Fruit fly (Drosophila melanogaster) whole organism, embryonic: ENCODE measurements around the gene CG14357.

Source experiments
- Aef1 ChIP-seq: fragments of 200-800 bp; sonication (Bioruptor generic); IDR thresholded peaks from 3 replicates; pipeline ENCODE4 v1.3.6; 2022; ENCODE audit warnings: missing biosample characterization, missing genetic modification characterization
- Awh ChIP-seq: fragments of 200-800 bp; sonication (Bioruptor generic); IDR thresholded peaks from 2 replicates; pipeline ENCODE4, ENCODE4 v1.3.6; 2022; ENCODE audit warnings: missing biosample characterization, missing genetic modification characterization
- B-H1 ChIP-seq: fragments of 200-800 bp; sonication (Bioruptor generic); IDR thresholded peaks from 3 replicates; pipeline ENCODE4 v1.3.6; 2022; ENCODE audit warnings: missing biosample characterization, missing genetic modification characterization
- CG10462 ChIP-seq: fragments of 200-800 bp; sonication (Bioruptor generic); optimal IDR thresholded peaks from 2 replicates; lab custom pipeline; 2016; ENCODE audit warnings: missing biosample characterization, missing genetic modification characterization
- CG10654 ChIP-seq: fragments of 200-800 bp; sonication (Bioruptor generic); optimal IDR thresholded peaks from 2 replicates; lab custom pipeline; 2016; ENCODE audit warnings: missing biosample characterization, missing genetic modification characterization
- CG17802 ChIP-seq: fragments of 200-800 bp; sonication (Bioruptor generic); optimal IDR thresholded peaks from 2 replicates; lab custom pipeline; 2018; ENCODE audit warnings: missing biosample characterization, mild to moderate bottlenecking, missing genetic modification characterization, moderate library complexity
- CG18619 ChIP-seq: fragments of 200-800 bp; sonication (Bioruptor generic); optimal IDR thresholded peaks from 3 replicates; lab custom pipeline; 2017; ENCODE audit warnings: missing biosample characterization, mild to moderate bottlenecking, missing genetic modification characterization
- CG2120 ChIP-seq: fragments of 200-800 bp; sonication (Bioruptor generic); optimal IDR thresholded peaks from 3 replicates; lab custom pipeline; 2016; ENCODE audit warnings: missing biosample characterization, missing genetic modification characterization
- CG4360 ChIP-seq: fragments of 200-800 bp; sonication (Bioruptor generic); IDR thresholded peaks from 2 replicates; pipeline ENCODE4 v1.3.6; 2022; ENCODE audit warnings: missing biosample characterization, missing genetic modification characterization
- CG6254 ChIP-seq: fragments of 200-800 bp; sonication (Bioruptor generic); optimal IDR thresholded peaks from 3 replicates; lab custom pipeline; 2017; ENCODE audit warnings: mild to moderate bottlenecking, missing biosample characterization, missing genetic modification reagents, missing genetic modification characterization
- CG6854 ChIP-seq: fragments of 200-800 bp; sonication (Bioruptor generic); optimal IDR thresholded peaks from 3 replicates; lab custom pipeline; 2017; ENCODE audit warnings: missing biosample characterization, mild to moderate bottlenecking, missing genetic modification characterization
- CG7271 ChIP-seq: fragments of 200-800 bp; sonication (Bioruptor generic); optimal IDR thresholded peaks from 2 replicates; lab custom pipeline; 2018; ENCODE audit warnings: missing biosample characterization, mild to moderate bottlenecking, missing genetic modification characterization, moderate library complexity
- CG7839 ChIP-seq: fragments of 200-800 bp; sonication (Bioruptor generic); optimal IDR thresholded peaks from 3 replicates; lab custom pipeline; 2018; ENCODE audit warnings: missing biosample characterization, mild to moderate bottlenecking, missing genetic modification characterization, moderate library complexity
- CG8359 ChIP-seq: fragments of 200-800 bp; sonication (Bioruptor generic); optimal IDR thresholded peaks from 2 replicates; lab custom pipeline; 2017; ENCODE audit warnings: missing biosample characterization, mild to moderate bottlenecking, missing genetic modification characterization, borderline replicate concordance
- CG9215 ChIP-seq: fragments of 200-800 bp; sonication (Bioruptor generic); IDR thresholded peaks from 2 replicates; pipeline ENCODE4 v1.3.6; 2022; ENCODE audit warnings: missing biosample characterization, missing genetic modification characterization
- Jarid2 ChIP-seq: fragments of 200-800 bp; sonication (Bioruptor generic); optimal IDR thresholded peaks from 3 replicates; lab custom pipeline; 2017; ENCODE audit warnings: mild to moderate bottlenecking, missing biosample characterization, missing genetic modification reagents, missing genetic modification characterization
- Med ChIP-seq: fragments of 200-800 bp; sonication (Bioruptor generic); peaks from one replicate; lab custom pipeline; 2016; ENCODE audit warnings: missing biosample characterization, missing genetic modification characterization, mild to moderate bottlenecking, inconsistent platforms, moderate library complexity
- Meics ChIP-seq: fragments of 200-800 bp; sonication (Bioruptor generic); optimal IDR thresholded peaks from 2 replicates; lab custom pipeline; 2017; ENCODE audit warnings: missing biosample characterization, mild to moderate bottlenecking, missing genetic modification characterization
- Rfx ChIP-seq: fragments of 200-800 bp; sonication (Bioruptor generic); IDR thresholded peaks from 2 replicates; pipeline ENCODE4 v1.3.6; 2022; ENCODE audit warnings: missing biosample characterization, missing genetic modification characterization
- amos ChIP-seq: fragments of 200-800 bp; sonication (Bioruptor generic); IDR thresholded peaks from 2 replicates; pipeline ENCODE4 v1.3.6; 2022; ENCODE audit warnings: missing biosample characterization, missing genetic modification characterization; ENCODE audit not compliant: partially characterized antibody
- btn ChIP-seq: fragments of 200-800 bp; sonication (Bioruptor generic); optimal IDR thresholded peaks from 2 replicates; lab custom pipeline; 2016; ENCODE audit warnings: missing biosample characterization, missing genetic modification characterization
- cad ChIP-seq: fragments of >200 bp; optimal IDR thresholded peaks from 2 replicates; lab custom pipeline; 2017; ENCODE audit warnings: missing biosample characterization, missing genetic modification characterization
- cas ChIP-seq: fragments of 200-800 bp; sonication (Bioruptor generic); IDR thresholded peaks from 2 replicates; pipeline ENCODE4 v1.3.6; 2022; ENCODE audit warnings: missing biosample characterization, missing genetic modification characterization
- chm ChIP-seq: fragments of 200-800 bp; sonication (Bioruptor generic); IDR thresholded peaks from 2 replicates; pipeline ENCODE4 v1.3.6; 2022; ENCODE audit warnings: missing biosample characterization, missing genetic modification characterization
- chn ChIP-seq: fragments of 200-800 bp; sonication (Bioruptor generic); optimal IDR thresholded peaks from 2 replicates; lab custom pipeline; 2016; ENCODE audit warnings: missing biosample characterization, missing genetic modification characterization
- cwo ChIP-seq: fragments of 200-800 bp; sonication (Bioruptor generic); optimal IDR thresholded peaks from 3 replicates; lab custom pipeline; 2017; ENCODE audit warnings: missing biosample characterization, missing genetic modification characterization, mild to moderate bottlenecking, moderate library complexity, missing genetic modification reagents
- gcm ChIP-seq: fragments of 200-800 bp; sonication (Bioruptor generic); optimal IDR thresholded peaks from 2 replicates; lab custom pipeline; 2019; ENCODE audit warnings: missing biosample characterization, mild to moderate bottlenecking, missing genetic modification characterization, moderate library complexity
- lab ChIP-seq: fragments of 200-800 bp; sonication (Bioruptor generic); optimal IDR thresholded peaks from 3 replicates; lab custom pipeline; 2017; ENCODE audit warnings: missing biosample characterization, missing genetic modification characterization, mild to moderate bottlenecking, moderate library complexity, missing genetic modification reagents
- odd ChIP-seq: fragments of 200-800 bp; sonication (Bioruptor generic); optimal IDR thresholded peaks from 2 replicates; lab custom pipeline; 2017; ENCODE audit warnings: missing biosample characterization, mild to moderate bottlenecking, missing genetic modification characterization
- repo ChIP-seq: fragments of 200-800 bp; sonication (Bioruptor generic); optimal IDR thresholded peaks from 2 replicates; lab custom pipeline; 2016; ENCODE audit warnings: missing biosample characterization, missing genetic modification characterization
- sd ChIP-seq: fragments of 200-800 bp; sonication (Bioruptor generic); optimal IDR thresholded peaks from 3 replicates; lab custom pipeline; 2018; ENCODE audit warnings: missing biosample characterization, mild to moderate bottlenecking, missing genetic modification characterization, moderate library complexity
- slbo ChIP-seq: fragments of 200-800 bp; sonication (Bioruptor generic); IDR thresholded peaks from 2 replicates; pipeline ENCODE4 v1.3.6; 2022; ENCODE audit warnings: missing biosample characterization, missing genetic modification characterization
- slou ChIP-seq: fragments of 200-800 bp; sonication (Bioruptor generic); optimal IDR thresholded peaks from 3 replicates; lab custom pipeline; 2016; ENCODE audit warnings: missing biosample characterization, missing genetic modification characterization
- slp2 ChIP-seq: fragments of 200-800 bp; sonication (Bioruptor generic); optimal IDR thresholded peaks from 2 replicates; lab custom pipeline; 2016; ENCODE audit warnings: missing biosample characterization, missing genetic modification characterization
- sob ChIP-seq: fragments of 200-800 bp; sonication (Bioruptor generic); IDR thresholded peaks from 2 replicates; pipeline ENCODE4 v1.3.6; 2022; ENCODE audit warnings: missing biosample characterization, missing genetic modification characterization
- trem ChIP-seq: fragments of 200-800 bp; optimal IDR thresholded peaks from 3 replicates; lab custom pipeline; 2019; ENCODE audit warnings: missing biosample characterization, mild to moderate bottlenecking, missing genetic modification characterization, moderate library complexity
- twi ChIP-seq: fragments of 200-800 bp; optimal IDR thresholded peaks from 2 replicates; lab custom pipeline; 2019; ENCODE audit warnings: missing biosample characterization, mild to moderate bottlenecking, missing genetic modification characterization, moderate library complexity
- zf30C ChIP-seq: fragments of 200-800 bp; sonication (Bioruptor generic); optimal IDR thresholded peaks from 3 replicates; lab custom pipeline; 2018; ENCODE audit warnings: missing biosample characterization, mild to moderate bottlenecking, missing genetic modification characterization
- zfh1 ChIP-seq: fragments of 200-800 bp; sonication (Bioruptor generic); IDR thresholded peaks from 3 replicates; pipeline ENCODE4 v1.3.6; 2022; ENCODE audit warnings: missing biosample characterization, missing genetic modification characterization
- zfh2 ChIP-seq: fragments of 200-800 bp; sonication (Bioruptor generic); optimal IDR thresholded peaks from 2 replicates; lab custom pipeline; 2016; ENCODE audit warnings: missing biosample characterization, missing genetic modification characterization

The CG14357 gene

DNA sequence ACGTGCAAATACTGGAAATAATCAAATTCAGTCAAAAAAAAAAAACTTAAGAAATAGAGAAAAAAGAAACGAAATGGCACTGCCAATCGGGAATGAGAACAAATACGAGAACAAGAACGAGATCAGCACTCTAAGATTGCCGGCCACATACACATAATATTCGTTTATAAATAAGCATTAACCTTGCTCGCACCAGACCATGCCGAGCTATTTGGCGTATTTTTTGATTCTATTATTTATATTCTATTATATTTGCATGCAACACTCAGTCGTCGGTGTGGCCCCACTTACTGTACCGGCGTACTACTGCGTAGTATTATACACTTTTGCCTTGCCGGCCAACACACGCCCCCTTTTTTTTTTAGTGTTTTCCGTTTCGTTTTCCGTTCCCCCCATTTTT is 41.3 kb downstream of the CG14357 start (continued):
- TF ChIP-seq odd (GFP tag; lab: Kevin White, UChicago) (no peak), CG10462 (GFP tag; lab: Kevin White, UChicago) (no peak), Meics (GFP tag; lab: Kevin White, UChicago) (peak; percentile 1), sd (tag; lab: Kevin White, UChicago) (peak; percentile 11), Rfx (GFP tag; lab: Robert Waterston, UW) (peak; percentile 20; the same call in 1 of the 2 replicates), btn (no peak), lab (GFP tag; lab: Kevin White, UChicago) (peak; percentile 24)
- TF ChIP-seq, all 482 proteins: peak for 14

DNA sequence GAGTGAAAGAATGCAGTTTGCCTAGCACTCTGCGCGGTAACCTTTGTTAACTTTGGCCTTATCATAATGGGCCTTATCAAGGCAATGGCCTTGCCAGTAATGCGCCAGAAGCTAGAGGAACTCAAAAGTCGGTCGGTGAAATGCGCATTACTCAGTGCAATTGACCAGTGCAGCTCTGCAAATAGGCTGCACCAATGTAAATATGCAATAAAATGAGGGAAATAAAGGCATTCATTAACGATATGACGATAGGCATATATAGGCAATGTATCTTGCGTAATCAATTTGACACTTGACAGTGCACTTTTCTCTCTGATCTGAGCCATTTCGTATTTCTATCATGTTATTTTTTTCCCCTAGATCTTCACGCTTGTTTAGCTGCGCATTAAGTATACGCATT is 41.9 kb downstream of the CG14357 start:
- TF ChIP-seq twi (tag; lab: Kevin White, UChicago) (no peak), sob (GFP tag; lab: Robert Waterston, UW) (no peak), CG17802 (tag; lab: Kevin White, UChicago) (no peak), cas (GFP tag; lab: Robert Waterston, UW) (no peak), Jarid2 (GFP tag; lab: Kevin White, UChicago) (no peak), CG6254 (GFP tag; lab: Kevin White, UChicago) (no peak), cad (no peak), slbo (GFP tag; lab: Robert Waterston, UW) (no peak), Aef1 (GFP tag; lab: Robert Waterston, UW) (no peak), CG8359 (GFP tag; lab: Kevin White, UChicago) (no peak), zfh2 (no peak), zf30C (GFP tag; lab: Kevin White, UChicago) (no peak), chm (no peak), chn (GFP tag; lab: Kevin White, UChicago) (no peak), CG2120 (no peak), amos (no peak), zfh1 (GFP tag; lab: Robert Waterston, UW) (no peak)

DNA sequence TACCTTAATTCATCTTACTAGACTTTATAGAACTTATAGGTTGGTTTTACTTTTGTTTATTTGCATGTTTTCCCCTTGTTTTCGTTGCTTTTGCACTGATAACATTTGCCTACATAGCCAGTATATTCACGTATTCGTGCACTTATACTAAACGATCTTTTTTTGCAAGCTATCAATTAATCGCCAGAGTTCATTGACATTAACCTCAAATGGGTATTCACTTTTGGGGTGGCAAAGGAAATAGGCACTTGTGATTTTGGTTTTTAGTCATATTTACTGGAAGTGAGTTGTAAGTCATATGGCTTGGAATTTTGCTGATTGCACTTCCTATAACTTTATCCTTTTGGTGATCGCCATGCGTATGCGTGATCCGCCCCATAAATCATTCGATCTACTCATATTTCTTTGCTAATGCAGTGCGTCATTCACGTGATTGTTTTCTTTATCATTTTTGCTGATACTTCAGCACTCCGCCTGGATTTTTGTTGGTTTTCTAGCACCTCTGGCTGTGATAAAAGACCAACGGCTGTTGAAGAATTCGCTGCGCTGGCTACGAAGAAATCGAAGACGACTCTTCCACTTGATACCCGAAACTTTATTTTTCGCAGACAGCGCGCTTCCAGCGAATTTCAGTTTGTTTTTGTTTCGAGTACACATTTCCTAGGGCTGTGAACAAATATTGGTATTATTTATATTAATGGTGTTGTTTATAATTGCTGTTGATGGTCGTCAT is 43.9 kb downstream of the CG14357 start:
- no peak for TF ChIP-seq repo
- no peak for TF ChIP-seq trem (tag; lab: Kevin White, UChicago)
- peak; percentile 32 for TF ChIP-seq Med (GFP tag; lab: Kevin White, UChicago)
- no peak for TF ChIP-seq CG7839 (tag; lab: Kevin White, UChicago)
- no peak for TF ChIP-seq CG4360
- no peak for TF ChIP-seq slp2
- TF ChIP-seq CG9215 (GFP tag; lab: Robert Waterston, UW), result no peak
- TF ChIP-seq cwo (GFP tag; lab: Kevin White, UChicago), result peak; percentile 14
- no peak for TF ChIP-seq Awh
- TF ChIP-seq gcm (GFP tag; lab: Kevin White, UChicago), result no peak
- no peak for TF ChIP-seq B-H1 (GFP tag; lab: Robert Waterston, UW)
- TF ChIP-seq slou (GFP tag; lab: Kevin White, UChicago), result no peak
- no peak for TF ChIP-seq CG18619 (GFP tag; lab: Kevin White, UChicago)
- TF ChIP-seq CG7271, result no peak
- TF ChIP-seq CG10654 (GFP tag; lab: Kevin White, UChicago), result no peak
- TF ChIP-seq CG6854 (GFP tag; lab: Kevin White, UChicago), result no peak
- TF ChIP-seq, all 482 proteins: peak for 2
